Fruit fly (Drosophila melanogaster) whole organism, embryonic: ENCODE results near the gene CG12224.

Experiments
- Adf1 ChIP-seq: fragments of 200-800 bp; sonication (Bioruptor generic); IDR thresholded peaks from 2 replicates; pipeline ENCODE4 v1.3.6; 2022; ENCODE audit warnings: missing biosample characterization, missing genetic modification characterization
- Asciz ChIP-seq: fragments of 200-800 bp; sonication (Bioruptor generic); optimal IDR thresholded peaks from 2 replicates; lab custom pipeline; 2017; ENCODE audit warnings: missing biosample characterization, mild to moderate bottlenecking, missing genetic modification characterization, missing genetic modification reagents
- Bgb ChIP-seq: fragments of 200-800 bp; sonication (Bioruptor generic); IDR thresholded peaks from 2 replicates; pipeline ENCODE4 v1.3.6; 2022; ENCODE audit warnings: missing biosample characterization, missing genetic modification characterization; ENCODE audit not compliant: partially characterized antibody
- CG10209 ChIP-seq: fragments of 200-800 bp; sonication (Bioruptor generic); optimal IDR thresholded peaks from 3 replicates; lab custom pipeline; 2017; ENCODE audit warnings: missing biosample characterization, mild to moderate bottlenecking, missing genetic modification characterization, missing genetic modification reagents
- CG1024 ChIP-seq: fragments of 200-800 bp; sonication (Bioruptor generic); IDR thresholded peaks from 2 replicates; pipeline ENCODE4 v1.3.6; 2022; ENCODE audit warnings: missing biosample characterization, missing genetic modification characterization
- CG10431 ChIP-seq: fragments of 200-800 bp; sonication (Bioruptor generic); optimal IDR thresholded peaks from 3 replicates; lab custom pipeline; 2018; ENCODE audit warnings: missing biosample characterization, mild to moderate bottlenecking, missing genetic modification characterization
- CG11247 ChIP-seq: fragments of 200-800 bp; sonication (Bioruptor generic); IDR thresholded peaks from 2 replicates; pipeline ENCODE4 v1.3.6; 2022; ENCODE audit warnings: missing biosample characterization, missing genetic modification characterization
- CG12071 ChIP-seq: fragments of 200-800 bp; sonication (Bioruptor generic); optimal IDR thresholded peaks from 3 replicates; lab custom pipeline; 2018; ENCODE audit warnings: missing biosample characterization, mild to moderate bottlenecking, missing genetic modification characterization
- CG12769 ChIP-seq: fragments of 200-800 bp; sonication (Bioruptor generic); optimal IDR thresholded peaks from 2 replicates; lab custom pipeline; 2019; ENCODE audit warnings: missing biosample characterization, mild to moderate bottlenecking, missing genetic modification characterization, moderate library complexity
- CG13123 ChIP-seq: fragments of 200-800 bp; sonication (Bioruptor generic); optimal IDR thresholded peaks from 2 replicates; lab custom pipeline; 2016; ENCODE audit warnings: missing biosample characterization, missing genetic modification characterization
- CG13624 ChIP-seq: fragments of 200-800 bp; sonication (Bioruptor generic); optimal IDR thresholded peaks from 2 replicates; lab custom pipeline; 2016; ENCODE audit warnings: missing biosample characterization, missing genetic modification characterization
- CG15269 ChIP-seq: fragments of 200-800 bp; sonication (Bioruptor generic); optimal IDR thresholded peaks from 2 replicates; lab custom pipeline; 2018; ENCODE audit warnings: missing biosample characterization, mild to moderate bottlenecking, missing genetic modification characterization, moderate library complexity
- CG1602 ChIP-seq: fragments of 200-800 bp; sonication (Bioruptor generic); optimal IDR thresholded peaks from 3 replicates; lab custom pipeline; 2016; ENCODE audit warnings: missing biosample characterization, missing genetic modification characterization
- CG16815 ChIP-seq: fragments of 200-800 bp; sonication (Bioruptor generic); optimal IDR thresholded peaks from 3 replicates; lab custom pipeline; 2017; ENCODE audit warnings: missing biosample characterization, mild to moderate bottlenecking, missing genetic modification characterization
- CG17359 ChIP-seq: fragments of 200-800 bp; sonication (Bioruptor generic); optimal IDR thresholded peaks from 3 replicates; lab custom pipeline; 2018; ENCODE audit warnings: missing biosample characterization, mild to moderate bottlenecking, missing genetic modification characterization, moderate library complexity
- CG2202 ChIP-seq: fragments of 200-800 bp; sonication (Bioruptor generic); optimal IDR thresholded peaks from 2 replicates; lab custom pipeline; 2018; ENCODE audit warnings: missing biosample characterization, mild to moderate bottlenecking, missing genetic modification characterization
- CG30431 ChIP-seq: fragments of 200-800 bp; sonication (Bioruptor generic); optimal IDR thresholded peaks from 2 replicates; lab custom pipeline; 2017; ENCODE audit warnings: missing biosample characterization, missing genetic modification characterization
- CG3281 ChIP-seq: fragments of 200-800 bp; sonication (Bioruptor generic); optimal IDR thresholded peaks from 3 replicates; lab custom pipeline; 2017; ENCODE audit warnings: missing biosample characterization, mild to moderate bottlenecking, missing genetic modification characterization
- CG33557 ChIP-seq: fragments of 200-800 bp; sonication (Bioruptor generic); optimal IDR thresholded peaks from 2 replicates; lab custom pipeline; 2019; ENCODE audit warnings: missing biosample characterization, mild to moderate bottlenecking, missing genetic modification characterization, moderate library complexity
- CG4424 ChIP-seq: fragments of 200-800 bp; sonication (Bioruptor generic); optimal IDR thresholded peaks from 3 replicates; lab custom pipeline; 2016; ENCODE audit warnings: missing biosample characterization, missing genetic modification characterization
- CG6765 ChIP-seq: fragments of 200-800 bp; sonication (Bioruptor generic); optimal IDR thresholded peaks from 3 replicates; lab custom pipeline; 2017; ENCODE audit warnings: missing biosample characterization, mild to moderate bottlenecking, missing genetic modification characterization
- CG8359 ChIP-seq: fragments of 200-800 bp; sonication (Bioruptor generic); optimal IDR thresholded peaks from 2 replicates; lab custom pipeline; 2017; ENCODE audit warnings: missing biosample characterization, mild to moderate bottlenecking, missing genetic modification characterization, borderline replicate concordance
- Doc3 ChIP-seq: fragments of 200-800 bp; sonication (Bioruptor generic); IDR thresholded peaks from 3 replicates; pipeline ENCODE4 v1.3.6; 2022; ENCODE audit warnings: missing biosample characterization, missing genetic modification characterization; ENCODE audit not compliant: partially characterized antibody
- Ets65A ChIP-seq: fragments of 200-800 bp; sonication (Bioruptor generic); peaks from one replicate; lab custom pipeline; 2016; ENCODE audit warnings: missing biosample characterization, missing genetic modification characterization
- Ets97D ChIP-seq: fragments of 200-800 bp; sonication (Bioruptor generic); optimal IDR thresholded peaks from 3 replicates; lab custom pipeline; 2016; ENCODE audit warnings: missing biosample characterization, missing genetic modification characterization
- H15 ChIP-seq: fragments of 200-800 bp; sonication (Bioruptor generic); IDR thresholded peaks from 3 replicates; pipeline ENCODE4 v1.3.6; 2022; ENCODE audit warnings: missing biosample characterization, missing genetic modification characterization
- HLH3B ChIP-seq: fragments of 200-800 bp; sonication (Bioruptor generic); IDR thresholded peaks from 2 replicates; pipeline ENCODE4 v1.3.6; 2022; ENCODE audit warnings: missing biosample characterization, missing genetic modification characterization
- MESR4 ChIP-seq: fragments of 200-800 bp; sonication (Bioruptor generic); optimal IDR thresholded peaks from 2 replicates; lab custom pipeline; 2018; ENCODE audit warnings: missing biosample characterization, mild to moderate bottlenecking, missing genetic modification characterization, moderate library complexity
- Mes4 ChIP-seq: fragments of 200-800 bp; sonication (Bioruptor generic); optimal IDR thresholded peaks from 2 replicates; lab custom pipeline; 2016; ENCODE audit warnings: missing biosample characterization, missing genetic modification characterization
- Oli ChIP-seq: fragments of 200-800 bp; sonication (Bioruptor generic); optimal IDR thresholded peaks from 2 replicates; lab custom pipeline; 2018; ENCODE audit warnings: missing biosample characterization, mild to moderate bottlenecking, missing genetic modification characterization, moderate library complexity
- Spps ChIP-seq: fragments of 200-800 bp; sonication (Bioruptor generic); optimal IDR thresholded peaks from 2 replicates; lab custom pipeline; 2018; ENCODE audit warnings: missing biosample characterization, mild to moderate bottlenecking, missing genetic modification characterization
- Stat92E ChIP-seq, 3 experiments: fragments of >200 bp in 2 of 3; fragments of 200-800 bp in 1 of 3; sonication (Bioruptor generic) in 1 of 3; optimal IDR thresholded peaks; 2 replicates each; lab custom pipeline; 2017 to 2019; ENCODE audit warnings: missing biosample characterization in 3 of 3, missing genetic modification characterization in 3 of 3, mild to moderate bottlenecking in 1 of 3, moderate library complexity in 1 of 3
- aop ChIP-seq: fragments of 200-800 bp; sonication (Bioruptor generic); IDR thresholded peaks from 2 replicates; pipeline ENCODE4 v1.3.6; 2022; ENCODE audit warnings: missing biosample characterization, missing genetic modification characterization
- bab2 ChIP-seq: fragments of 200-800 bp; sonication (Bioruptor generic); optimal IDR thresholded peaks from 2 replicates; lab custom pipeline; 2016; ENCODE audit warnings: missing biosample characterization, missing genetic modification characterization
- bbx ChIP-seq: fragments of 200-800 bp; sonication (Bioruptor generic); IDR thresholded peaks from 2 replicates; pipeline ENCODE4 v1.3.6; 2022; ENCODE audit warnings: missing biosample characterization, missing genetic modification characterization; ENCODE audit not compliant: partially characterized antibody
- bigmax ChIP-seq: fragments of 200-800 bp; sonication (Bioruptor generic); optimal IDR thresholded peaks from 2 replicates; lab custom pipeline; 2018; ENCODE audit warnings: missing biosample characterization, mild to moderate bottlenecking, missing genetic modification characterization
- cad ChIP-seq: fragments of >200 bp; optimal IDR thresholded peaks from 2 replicates; lab custom pipeline; 2017; ENCODE audit warnings: missing biosample characterization, missing genetic modification characterization
- corto ChIP-seq: fragments of 200-800 bp; sonication (Bioruptor generic); optimal IDR thresholded peaks from 2 replicates; lab custom pipeline; 2016; ENCODE audit warnings: missing biosample characterization, mild to moderate bottlenecking, missing genetic modification characterization, moderate library complexity
- disco-r ChIP-seq: fragments of 200-800 bp; sonication (Bioruptor generic); optimal IDR thresholded peaks from 2 replicates; lab custom pipeline; 2016; ENCODE audit warnings: missing biosample characterization, missing genetic modification characterization
- gcm2 ChIP-seq: fragments of 200-800 bp; sonication (Bioruptor generic); optimal IDR thresholded peaks from 2 replicates; lab custom pipeline; 2016; ENCODE audit warnings: missing biosample characterization, missing genetic modification characterization
- her ChIP-seq: fragments of 200-800 bp; sonication (Bioruptor generic); optimal IDR thresholded peaks from 2 replicates; lab custom pipeline; 2016; ENCODE audit warnings: missing biosample characterization, missing genetic modification characterization
- jing ChIP-seq: fragments of 200-800 bp; sonication (Bioruptor generic); optimal IDR thresholded peaks from 2 replicates; lab custom pipeline; 2018; ENCODE audit warnings: missing biosample characterization, mild to moderate bottlenecking, missing genetic modification characterization
- sc ChIP-seq, 3 experiments: fragments of >200 bp in 2 of 3; fragments of 200-800 bp in 1 of 3; sonication (Bioruptor generic) in 1 of 3; optimal IDR thresholded peaks; 2 replicates in 2 of 3; 3 replicates in 1 of 3; lab custom pipeline; 2017; ENCODE audit warnings: mild to moderate bottlenecking in 1 of 3, missing biosample characterization in 1 of 3, missing genetic modification characterization in 1 of 3, missing genetic modification reagents in 1 of 3
- schlank ChIP-seq: fragments of 200-800 bp; sonication (Bioruptor generic); optimal IDR thresholded peaks from 2 replicates; lab custom pipeline; 2018; ENCODE audit warnings: missing biosample characterization, mild to moderate bottlenecking, missing genetic modification characterization
- slou ChIP-seq: fragments of 200-800 bp; sonication (Bioruptor generic); optimal IDR thresholded peaks from 3 replicates; lab custom pipeline; 2016; ENCODE audit warnings: missing biosample characterization, missing genetic modification characterization
- sna ChIP-seq: fragments of 200-800 bp; sonication (Bioruptor generic); IDR thresholded peaks from 2 replicates; pipeline ENCODE4 v1.3.6; 2022; ENCODE audit warnings: missing biosample characterization, missing genetic modification characterization; ENCODE audit not compliant: partially characterized antibody
- sr ChIP-seq: fragments of 200-800 bp; sonication (Bioruptor generic); IDR thresholded peaks from 3 replicates; pipeline ENCODE4 v1.3.6; 2022; ENCODE audit warnings: missing biosample characterization, missing genetic modification characterization
- trh ChIP-seq: fragments of 200-800 bp; sonication (Bioruptor generic); optimal IDR thresholded peaks from 2 replicates; lab custom pipeline; 2016; ENCODE audit warnings: missing biosample characterization, missing genetic modification characterization
- usp ChIP-seq: fragments of >200 bp; optimal IDR thresholded peaks from 2 replicates; lab custom pipeline; 2017; ENCODE audit warnings: missing biosample characterization, missing genetic modification characterization
- wor ChIP-seq: fragments of 200-800 bp; sonication (Bioruptor generic); IDR thresholded peaks from 2 replicates; pipeline ENCODE4 v1.3.6; 2022; ENCODE audit warnings: missing biosample characterization, missing genetic modification characterization

Gene CG12224

DNA sequence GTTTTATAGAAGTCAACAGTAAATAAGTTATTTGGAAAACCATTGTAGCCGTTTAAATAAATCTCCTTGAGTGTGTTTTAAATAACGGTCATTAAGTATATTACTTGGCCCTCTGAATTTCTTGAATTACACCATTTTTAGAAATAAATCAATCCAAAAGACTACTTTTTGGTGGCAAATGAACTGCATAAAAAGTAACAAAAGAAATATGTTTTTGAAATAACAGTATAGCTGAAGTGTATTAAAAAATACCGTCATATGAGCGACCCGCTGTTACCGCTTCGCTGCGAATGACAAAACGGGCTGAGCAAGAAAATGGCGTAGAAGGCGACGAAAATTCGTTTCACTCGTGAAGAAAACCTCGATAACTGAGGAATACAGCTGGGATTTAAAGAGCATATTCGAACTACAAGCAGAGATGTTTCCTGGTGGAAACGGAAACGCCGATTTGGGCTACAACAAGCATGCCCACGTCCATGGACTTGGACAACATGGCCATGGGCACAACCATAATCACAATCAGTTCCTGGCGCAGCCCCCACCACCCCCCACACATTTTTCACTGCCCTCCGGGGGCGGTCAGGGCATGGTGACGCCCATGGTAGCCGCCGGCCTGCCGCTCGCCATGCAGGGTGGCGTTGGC, 32.4 kb downstream of the CG12224 start, which contains the start of gene CG31211 (continued):
- TF ChIP-seq slou (no peak), CG30431 (no peak), CG15269 (tag; lab: Kevin White, UChicago) (no peak), schlank (tag; lab: Kevin White, UChicago) (no peak), CG1602 (GFP tag; lab: Kevin White, UChicago) (no peak), CG11247 (GFP tag; lab: Robert Waterston, UW) (no peak), CG2202 (tag; lab: Kevin White, UChicago) (no peak), wor (GFP tag; lab: Robert Waterston, UW) (no peak), Bgb (no peak), HLH3B (GFP tag; lab: Robert Waterston, UW) (no peak), Doc3 (GFP tag; lab: Robert Waterston, UW) (no peak), MESR4 (GFP tag; lab: Kevin White, UChicago) (peak; percentile 96), trh (GFP tag; lab: Kevin White, UChicago) (no peak), aop (no peak), Ets97D (GFP tag; lab: Kevin White, UChicago) (peak; percentile 41), CG3281 (GFP tag; lab: Kevin White, UChicago) (peak; percentile 50), CG10209 (GFP tag; lab: Kevin White, UChicago) (no peak), CG13624 (GFP tag; lab: Kevin White, UChicago) (peak; percentile 12), Ets65A (no peak), Oli (tag; lab: Kevin White, UChicago) (no peak), bab2 (GFP tag; lab: Kevin White, UChicago) (no peak), CG10431 (no peak), CG13123 (GFP tag; lab: Kevin White, UChicago) (no peak), usp (GFP tag; lab: Kevin White, UChicago) (no peak), H15 (GFP tag; lab: Robert Waterston, UW) (no peak), Spps (tag; lab: Kevin White, UChicago) (no peak), sna (GFP tag; lab: Robert Waterston, UW) (no peak), Adf1 (GFP tag; lab: Robert Waterston, UW) (no peak), bigmax (GFP tag; lab: Kevin White, UChicago) (no peak), corto (no peak), sr (GFP tag; lab: Robert Waterston, UW) (no peak), gcm2 (peak; percentile 14), bbx (GFP tag; lab: Robert Waterston, UW) (no peak), sc (optimal IDR thresholded peaks at IDR 0.05; lab: Kevin White, UChicago) (no peak), sc (GFP tag; optimal IDR thresholded peaks at IDR 0.05; lab: Kevin White, UChicago) (no peak), CG6765 (GFP tag; lab: Kevin White, UChicago) (no peak), Asciz (GFP tag; lab: Kevin White, UChicago) (peak; percentile 28), CG17359 (no peak), Stat92E (GFP tag; optimal IDR thresholded peaks at IDR 0.05; lab: Kevin White, UChicago) (no peak), disco-r (no peak), CG8359 (no peak), CG12071 (GFP tag; lab: Kevin White, UChicago) (no peak), CG12769 (tag; lab: Kevin White, UChicago) (no peak), CG4424 (GFP tag; lab: Kevin White, UChicago) (peak; percentile 29), CG1024 (GFP tag; lab: Robert Waterston, UW) (no peak), CG16815 (GFP tag; lab: Kevin White, UChicago) (no peak), Mes4 (GFP tag; lab: Kevin White, UChicago) (no peak), CG33557 (GFP tag; lab: Kevin White, UChicago) (no peak), cad (GFP tag; lab: Kevin White, UChicago) (no peak), jing (GFP tag; lab: Kevin White, UChicago) (no peak), her (no peak)
